Fruit fly (Drosophila melanogaster) Kc167 (cell line): Measurements from ENCODE around the gene CG13737.

Experiments used
- Myc ChIP-seq: fragments of >200 bp; optimal IDR thresholded peaks from 2 replicates; lab custom pipeline; 2017; ENCODE audit warnings: missing external identifiers
- Sin3A ChIP-seq: fragments of >200 bp; optimal IDR thresholded peaks from 2 replicates; lab custom pipeline; 2018; ENCODE audit warnings: missing external identifiers
- h ChIP-seq: fragments of >200 bp; optimal IDR thresholded peaks from 3 replicates; lab custom pipeline; 2018; ENCODE audit warnings: missing external identifiers
- insv ChIP-seq: fragments of >200 bp; optimal IDR thresholded peaks from 3 replicates; lab custom pipeline; 2018; ENCODE audit warnings: missing external identifiers
- psq ChIP-seq: fragments of >200 bp; optimal IDR thresholded peaks from 2 replicates; lab custom pipeline; 2017; ENCODE audit warnings: missing external identifiers
- ttk ChIP-seq: sonication (Bioruptor generic); optimal IDR thresholded peaks from 2 replicates; lab custom pipeline; 2017; ENCODE audit warnings: missing external identifiers

The CG13737 gene

DNA sequence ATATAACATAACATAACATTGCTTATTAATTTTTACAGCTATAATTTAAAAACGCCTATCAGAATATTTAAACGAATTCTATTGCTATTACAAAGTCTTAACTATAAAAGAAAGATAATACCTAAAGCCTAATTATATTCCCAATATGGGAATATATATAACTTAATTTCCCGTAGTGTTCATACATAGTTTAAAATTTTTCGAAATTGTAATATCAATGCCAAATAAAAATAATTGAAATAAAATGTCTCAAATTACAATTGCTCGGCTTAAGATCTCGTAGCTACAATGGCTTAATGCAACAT lies 25.2 kb downstream of the CG13737 start:
- TF ChIP-seq Sin3A (lab: Kevin White, UChicago): no peak
- TF ChIP-seq ttk (lab: Kevin White, UChicago): no peak
- TF ChIP-seq psq (lab: Kevin White, UChicago): no peak
- no peak for TF ChIP-seq h
- TF ChIP-seq insv (lab: Kevin White, UChicago): no peak
- TF ChIP-seq Myc (lab: Kevin White, UChicago): no peak

dm6 chr3L:13904426-13904825 lies 25.6 kb downstream of the CG13737 start:
- TF ChIP-seq h (no peak), psq (lab: Kevin White, UChicago) (no peak), Myc (lab: Kevin White, UChicago) (no peak), Sin3A (lab: Kevin White, UChicago) (no peak), insv (lab: Kevin White, UChicago) (no peak), ttk (lab: Kevin White, UChicago) (no peak)

dm6 chr3L:13905515-13905914 lies 26.7 kb downstream of the CG13737 start:
- no peak for TF ChIP-seq psq (lab: Kevin White, UChicago)
- TF ChIP-seq insv (lab: Kevin White, UChicago): no peak
- TF ChIP-seq ttk (lab: Kevin White, UChicago): no peak
- no peak for TF ChIP-seq h

DNA sequence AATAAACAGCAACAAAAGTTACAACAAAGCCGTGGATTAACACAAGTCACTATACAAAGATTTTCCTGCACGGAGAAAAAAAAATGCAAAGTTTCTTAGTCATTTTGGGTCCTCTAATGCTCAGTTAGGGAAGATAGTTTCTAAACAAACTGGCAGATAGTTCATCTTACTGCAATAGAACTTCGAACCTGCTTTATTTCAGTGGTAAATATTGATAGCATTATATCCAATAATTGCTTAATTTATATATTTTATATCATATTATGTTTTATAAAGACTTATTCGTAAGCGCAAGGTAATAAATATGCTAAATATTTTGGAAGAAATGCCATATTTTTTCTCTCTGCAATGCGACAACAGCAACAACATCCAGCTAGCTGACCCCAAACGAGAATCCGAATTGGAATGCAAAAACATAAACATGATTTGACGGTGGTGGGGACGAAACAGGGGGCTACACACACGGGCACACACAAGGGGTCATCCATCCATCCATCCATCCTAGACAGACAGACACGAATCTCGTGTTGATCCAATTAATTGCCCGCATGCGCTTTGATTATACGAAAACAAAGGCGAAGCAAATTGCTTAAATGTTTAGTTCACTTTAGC lies 33.0 kb downstream of the CG13737 start:
- TF ChIP-seq Sin3A (lab: Kevin White, UChicago): no peak

- TF ChIP-seq Sin3A (lab: Kevin White, UChicago): no peak
- no peak for TF ChIP-seq psq (lab: Kevin White, UChicago)
- no peak for TF ChIP-seq Myc (lab: Kevin White, UChicago)
- no peak for TF ChIP-seq h
- no peak for TF ChIP-seq insv (lab: Kevin White, UChicago)
- no peak for TF ChIP-seq ttk (lab: Kevin White, UChicago)
These were observed 34.0 kb downstream of the CG13737 start for dm6 chr3L:13912777-13913176.

DNA sequence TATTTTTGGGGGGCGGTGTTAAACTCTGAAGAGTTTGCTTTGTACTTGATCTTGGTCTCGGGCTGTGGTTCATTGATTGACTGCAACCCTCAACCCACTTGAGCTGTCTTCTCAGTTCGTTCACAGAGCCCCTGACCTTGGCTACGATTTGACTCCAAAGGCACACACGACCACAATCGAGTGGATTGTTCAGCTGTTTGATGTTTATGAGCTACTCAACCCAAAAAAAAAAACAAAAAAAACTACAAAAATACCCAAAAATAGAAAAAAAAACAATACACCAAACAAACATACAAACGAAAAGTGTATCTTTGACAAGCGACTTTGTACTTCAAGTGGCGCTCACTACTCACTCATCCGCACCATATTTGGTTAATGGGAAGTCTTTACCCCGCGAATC lies 35.8 kb downstream of the CG13737 start:
- TF ChIP-seq h: no peak
- TF ChIP-seq ttk (lab: Kevin White, UChicago): no peak
- no peak for TF ChIP-seq Myc (lab: Kevin White, UChicago)

dm6 chr3L:13917589-13918198 lies 38.9 kb downstream of the CG13737 start:
- TF ChIP-seq insv (lab: Kevin White, UChicago) (no peak), h (no peak), ttk (lab: Kevin White, UChicago) (no peak), Sin3A (lab: Kevin White, UChicago) (no peak), Myc (lab: Kevin White, UChicago) (no peak), psq (lab: Kevin White, UChicago) (no peak)

dm6 chr3L:13918774-13919173 lies 40.0 kb downstream of the CG13737 start:
- TF ChIP-seq psq (lab: Kevin White, UChicago): no peak
- no peak for TF ChIP-seq h
- TF ChIP-seq Myc (lab: Kevin White, UChicago): no peak
- no peak for TF ChIP-seq ttk (lab: Kevin White, UChicago)
- no peak for TF ChIP-seq insv (lab: Kevin White, UChicago)
- no peak for TF ChIP-seq Sin3A (lab: Kevin White, UChicago)

DNA sequence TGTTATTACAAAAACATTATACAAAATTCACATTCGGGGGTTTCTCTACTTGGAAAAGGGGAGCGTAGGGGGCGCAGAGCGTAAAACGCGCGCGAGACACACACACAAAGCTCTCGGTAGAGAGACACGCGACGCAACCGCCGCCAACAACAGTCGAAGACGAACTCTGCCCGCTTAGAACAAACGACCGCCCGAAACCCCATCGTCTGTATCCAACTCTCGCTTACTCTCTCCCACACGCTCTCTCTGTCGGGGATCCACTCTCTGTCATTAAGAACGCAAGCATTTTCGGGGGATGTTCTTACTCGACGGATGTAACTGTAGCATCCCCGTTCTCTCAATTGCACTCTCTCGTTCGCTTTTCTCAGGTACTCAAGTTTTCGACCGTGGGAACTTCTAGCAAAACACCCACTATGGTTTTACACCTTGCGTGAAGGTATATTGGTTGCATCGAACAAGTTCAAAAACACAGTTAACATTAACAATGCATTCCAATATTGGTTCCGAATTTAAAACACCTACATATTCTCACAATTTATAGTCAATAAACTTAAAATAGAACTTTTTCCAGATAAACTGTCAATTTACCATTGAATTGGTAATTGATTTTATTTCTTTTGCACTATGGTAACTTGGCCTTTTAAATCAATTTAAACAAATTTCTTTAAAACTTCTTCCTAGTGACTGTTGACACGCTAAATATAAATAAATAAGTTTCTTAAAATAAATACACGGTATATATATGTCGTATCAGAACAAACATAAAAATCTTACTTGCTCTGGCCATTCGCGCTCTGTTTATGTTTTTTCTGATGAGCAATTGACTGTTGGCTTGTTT lies 41.2 kb downstream of the CG13737 start:
- TF ChIP-seq psq (lab: Kevin White, UChicago) (no peak), Myc (lab: Kevin White, UChicago) (no peak)

dm6 chr3L:13920632-13920981 lies 41.8 kb downstream of the CG13737 start:
- TF ChIP-seq Myc (lab: Kevin White, UChicago) (no peak), h (no peak), Sin3A (lab: Kevin White, UChicago) (no peak), psq (lab: Kevin White, UChicago) (no peak), insv (lab: Kevin White, UChicago) (no peak), ttk (lab: Kevin White, UChicago) (no peak)

- no peak for TF ChIP-seq insv (lab: Kevin White, UChicago)
- TF ChIP-seq Sin3A (lab: Kevin White, UChicago): no peak
- TF ChIP-seq h: no peak
- TF ChIP-seq ttk (lab: Kevin White, UChicago): no peak
- TF ChIP-seq psq (lab: Kevin White, UChicago): no peak
- no peak for TF ChIP-seq Myc (lab: Kevin White, UChicago)
These were observed 43.3 kb downstream of the CG13737 start for dm6 chr3L:13922023-13922652.
